Worm (Caenorhabditis elegans): ENCODE results near the gene vamp-7.

Gene vamp-7

DNA sequence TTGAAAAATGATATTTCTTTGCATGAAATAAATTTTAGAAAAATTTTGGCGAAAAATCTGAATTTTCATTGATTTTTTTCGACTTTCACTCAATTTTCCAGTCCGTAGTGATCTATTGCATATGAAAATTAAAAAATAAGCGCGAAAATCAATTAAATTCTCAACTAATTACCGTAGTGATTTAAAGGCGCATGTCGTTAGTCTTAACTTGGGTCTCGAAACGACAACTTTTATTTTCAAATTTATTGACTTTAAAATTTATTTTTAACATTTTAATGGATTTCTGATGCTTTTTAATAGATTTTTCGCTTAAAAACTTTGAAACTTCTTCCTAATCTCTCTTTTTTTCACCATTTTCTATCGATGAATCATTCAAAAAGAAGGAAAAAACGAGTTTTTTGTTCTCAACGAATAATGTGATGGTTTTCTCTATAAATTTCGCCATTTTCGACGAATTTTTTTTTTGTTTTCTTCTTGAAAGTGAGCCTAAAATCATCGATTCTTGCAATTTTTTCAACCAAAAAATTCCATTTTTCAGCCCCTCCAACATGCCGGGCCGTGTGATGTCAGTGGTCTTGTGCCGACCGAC is at the start of gene vamp-7:
Gene vamp-7, plus strand, starts transcription at position 539 of the 589 bp plus-strand sequence.
- no peak for TF ChIP-seq fkh-10 (GFP tag; optimal IDR thresholded peaks at IDR 0.05)
- no peak for TF ChIP-seq syd-9 (tag; optimal IDR thresholded peaks at IDR 0.05)
- no peak for TF ChIP-seq ceh-9 (tag; optimal IDR thresholded peaks at IDR 0.05)
- TF ChIP-seq ceh-34 (tag; optimal IDR thresholded peaks at IDR 0.05), result no peak
- no peak for TF ChIP-seq pqm-1 (tag; optimal IDR thresholded peaks at IDR 0.05)
- TF ChIP-seq elt-4 (tag; optimal IDR thresholded peaks at IDR 0.05), result no peak
- TF ChIP-seq hlh-8 (tag; optimal IDR thresholded peaks at IDR 0.05), result no peak
- TF ChIP-seq K09A11.1 (tag; optimal IDR thresholded peaks at IDR 0.05; ENCODE audit: insufficient read depth), result no peak
- TF ChIP-seq npax-4 (tag; optimal IDR thresholded peaks at IDR 0.05), result no peak
- TF ChIP-seq pha-4 (tag; optimal IDR thresholded peaks at IDR 0.05), result no peak
- TF ChIP-seq ama-1 (optimal IDR thresholded peaks at IDR 0.05), result no peak
- TF ChIP-seq hlh-6 (tag; optimal IDR thresholded peaks at IDR 0.05), result no peak
- no peak for TF ChIP-seq C38D4.7 (GFP tag; optimal IDR thresholded peaks at IDR 0.05)
- TF ChIP-seq dve-1 (tag; optimal IDR thresholded peaks at IDR 0.05), result no peak
- no peak for TF ChIP-seq madf-2 (tag; optimal IDR thresholded peaks at IDR 0.05)
- no peak for TF ChIP-seq ceh-6 (GFP tag; optimal IDR thresholded peaks at IDR 0.05)
- TF ChIP-seq tbx-2 (tag; optimal IDR thresholded peaks at IDR 0.05), result no peak
- no peak for TF ChIP-seq nhr-11 (tag; optimal IDR thresholded peaks at IDR 0.05)

DNA sequence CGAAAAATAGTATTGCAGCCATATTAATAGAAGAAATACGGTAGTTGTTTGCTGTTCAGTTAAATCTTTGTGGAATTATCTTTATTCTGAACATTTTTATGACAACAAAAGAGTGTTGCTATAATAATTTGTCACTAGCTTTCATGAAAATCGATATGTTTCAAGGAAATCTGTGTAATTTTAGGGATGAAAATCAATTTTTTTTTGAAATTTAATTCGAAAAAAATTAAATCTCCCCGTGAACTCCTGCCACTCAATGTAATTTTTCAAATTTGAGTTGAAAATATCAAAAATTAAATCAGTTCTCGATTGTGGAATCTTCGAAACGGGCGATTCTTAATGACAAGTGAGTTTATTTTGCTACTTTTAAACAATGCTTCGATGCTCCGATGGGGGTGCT is 46.5 kb upstream of the vamp-7 start, which contains the start of gene Y69A2AR.46:
Gene Y69A2AR.46, plus strand, starts transcription at position 301 of the 400 bp plus-strand sequence.
- no peak for TF ChIP-seq fax-1 (tag; optimal IDR thresholded peaks at IDR 0.05)
- no peak for TF ChIP-seq ceh-14 (tag; optimal IDR thresholded peaks at IDR 0.05)
- TF ChIP-seq unc-55 (GFP tag; optimal IDR thresholded peaks at IDR 0.05), result no peak
- no peak for TF ChIP-seq odd-2 (tag; optimal IDR thresholded peaks at IDR 0.05)
- no peak for TF ChIP-seq hlh-15 (tag; optimal IDR thresholded peaks at IDR 0.05)
- TF ChIP-seq nhr-11 (tag; optimal IDR thresholded peaks at IDR 0.05), result no peak
- TF ChIP-seq eyg-1 (tag; optimal IDR thresholded peaks at IDR 0.05), result no peak

DNA sequence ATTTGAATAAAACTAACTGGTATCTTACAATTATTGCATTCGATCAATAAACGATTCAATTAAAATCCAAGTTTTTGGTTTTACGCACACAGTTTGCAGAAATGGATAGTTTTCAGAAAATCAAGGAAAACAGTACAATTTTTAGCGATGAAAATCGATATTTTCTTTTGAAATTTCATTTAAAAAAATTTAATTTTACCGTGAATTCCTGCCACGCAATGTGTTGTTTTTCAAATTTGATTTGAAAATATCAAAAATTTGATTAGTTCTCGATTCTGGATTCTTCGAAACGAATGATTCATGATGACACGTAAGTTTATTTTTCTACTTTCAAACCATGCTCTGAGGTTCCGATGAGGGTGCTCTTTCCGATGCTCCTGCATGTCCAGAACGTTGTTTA is 45.8 kb upstream of the vamp-7 start, which contains the start of gene Y69A2AR.50:
Gene Y69A2AR.50, plus strand, starts transcription at position 301 of the 400 bp plus-strand sequence.
- no peak for TF ChIP-seq odd-2 (tag; optimal IDR thresholded peaks at IDR 0.05)
- TF ChIP-seq ceh-34 (tag; optimal IDR thresholded peaks at IDR 0.05), result no peak
- no peak for TF ChIP-seq elt-2 (tag; optimal IDR thresholded peaks at IDR 0.05)
- TF ChIP-seq ceh-9 (tag; optimal IDR thresholded peaks at IDR 0.05), result no peak
- no peak for TF ChIP-seq ref-2 (tag; optimal IDR thresholded peaks at IDR 0.05)
- no peak for TF ChIP-seq dmd-4 (tag; optimal IDR thresholded peaks at IDR 0.05; ENCODE audit: borderline replicate concordance)
- no peak for TF ChIP-seq lin-11 (tag; optimal IDR thresholded peaks at IDR 0.05)
- no peak for TF ChIP-seq pha-4 (tag; optimal IDR thresholded peaks at IDR 0.05)

DNA sequence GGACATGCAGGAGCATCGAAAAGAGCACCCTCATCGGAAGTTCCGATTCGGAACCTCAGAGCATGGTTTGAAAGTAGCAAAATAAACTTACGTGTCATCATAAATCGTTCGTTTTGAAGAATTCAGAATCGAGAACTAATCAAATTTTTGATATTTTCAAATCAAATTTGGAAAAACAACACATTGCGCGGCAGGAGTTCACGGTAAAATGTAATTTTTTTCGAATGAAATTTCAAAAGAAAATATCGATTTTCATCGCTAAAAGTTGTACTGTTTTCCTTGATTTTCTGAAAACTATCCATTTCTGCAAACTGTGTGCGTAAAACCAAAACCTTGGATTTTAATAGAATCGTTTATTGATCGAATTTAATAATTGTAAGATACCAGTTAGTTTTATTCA is 43.9 kb upstream of the vamp-7 start, which contains the start of gene Y69A2AR.24:
Gene Y69A2AR.24, minus strand, starts transcription at position 101 of the 400 bp plus-strand sequence.
- TF ChIP-seq zip-5 (tag; optimal IDR thresholded peaks at IDR 0.05) (no peak), tbx-7 (tag; optimal IDR thresholded peaks at IDR 0.05) (no peak), odd-2 (tag; optimal IDR thresholded peaks at IDR 0.05) (no peak), hlh-8 (tag; optimal IDR thresholded peaks at IDR 0.05) (no peak), fax-1 (tag; optimal IDR thresholded peaks at IDR 0.05) (no peak), pat-9 (tag; optimal IDR thresholded peaks at IDR 0.05) (no peak), K09A11.1 (tag; optimal IDR thresholded peaks at IDR 0.05; ENCODE audit: insufficient read depth) (no peak), mec-3 (tag; optimal IDR thresholded peaks at IDR 0.05; ENCODE audit: borderline replicate concordance) (no peak), eyg-1 (tag; optimal IDR thresholded peaks at IDR 0.05) (no peak), pha-4 (tag; optimal IDR thresholded peaks at IDR 0.05) (no peak), ceh-19 (GFP tag; optimal IDR thresholded peaks at IDR 0.05) (no peak), hlh-6 (tag; optimal IDR thresholded peaks at IDR 0.05) (no peak), T23F11.4 (GFP tag; optimal IDR thresholded peaks at IDR 0.05) (no peak), sox-4 (tag; optimal IDR thresholded peaks at IDR 0.05) (no peak), unc-3 (GFP tag; conservative IDR thresholded peaks at IDR 0.05) (no peak), unc-3 (tag; optimal IDR thresholded peaks at IDR 0.05) (no peak), ceh-9 (tag; optimal IDR thresholded peaks at IDR 0.05) (no peak), ceh-34 (tag; optimal IDR thresholded peaks at IDR 0.05) (no peak)

Data from whole organism, late embryonic.